Worm (Caenorhabditis elegans): Measurements from ENCODE around the gene nmr-2.
"Not testable (repeated sequence)": the region's sequence is repeated elsewhere in the genome, so short reads cannot be mapped to it uniquely, and the experiment has no call there.

Gene nmr-2

DNA sequence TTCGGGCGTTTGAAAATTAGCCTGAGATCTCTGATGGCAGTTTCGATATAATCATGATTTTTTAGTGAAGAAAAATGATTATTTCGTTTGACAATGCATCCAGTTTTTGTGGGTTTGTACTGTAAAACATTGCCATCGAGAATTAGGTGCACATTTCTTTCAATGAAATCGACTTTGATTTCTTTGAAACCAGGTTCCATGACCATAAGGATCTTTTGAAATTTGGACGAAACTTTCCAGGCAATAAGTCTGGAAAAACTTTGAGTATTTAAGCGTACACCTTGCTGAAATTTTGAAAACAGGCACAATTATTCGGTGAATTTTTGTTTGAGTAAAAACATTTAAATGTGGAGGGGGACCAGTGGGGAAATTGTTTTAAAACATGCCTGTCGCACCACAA is 40.3 kb upstream of the nmr-2 start:
- TF ChIP-seq madf-9 (GFP tag; conservative IDR thresholded peaks at IDR 0.05) = no peak
- TF ChIP-seq snpc-4 (tag; optimal IDR thresholded peaks at IDR 0.05) = no peak
- no peak for TF ChIP-seq sdz-12 (GFP tag; optimal IDR thresholded peaks at IDR 0.05)
- no peak for TF ChIP-seq dve-1 (tag; optimal IDR thresholded peaks at IDR 0.05; ENCODE audit: insufficient read depth)
- no peak for TF ChIP-seq arid-1 (GFP tag; conservative IDR thresholded peaks at IDR 0.05)
- TF ChIP-seq snpc-1.2 (GFP tag; IDR thresholded peaks at IDR 0.05) = no peak
- TF ChIP-seq aha-1 (tag) = peak; percentile 91

- no peak for TF ChIP-seq daf-16 (GFP tag; optimal IDR thresholded peaks at IDR 0.05)
- peak; percentile 14 for TF ChIP-seq daf-16 (tag; optimal IDR thresholded peaks at IDR 0.05)
- no peak for TF ChIP-seq madf-5 (GFP tag; IDR thresholded peaks at IDR 0.05)
- no peak for TF ChIP-seq lin-1 (GFP tag; IDR thresholded peaks at IDR 0.05)
- no peak for TF ChIP-seq lin-13 (GFP tag; optimal IDR thresholded peaks at IDR 0.05)
- TF ChIP-seq pqm-1 (tag; optimal IDR thresholded peaks at IDR 0.05) = no peak
- TF ChIP-seq lir-3 (tag; optimal IDR thresholded peaks at IDR 0.05) = no peak
- TF ChIP-seq ceh-82 (tag; optimal IDR thresholded peaks at IDR 0.05) = no peak
- TF ChIP-seq nhr-28 (tag; optimal IDR thresholded peaks at IDR 0.05) = peak; percentile 32
- TF ChIP-seq F37D6.2 (tag; optimal IDR thresholded peaks at IDR 0.05) = no peak
- peak; percentile 73 for TF ChIP-seq aha-1 (tag)
- TF ChIP-seq nhr-41 (GFP tag; IDR thresholded peaks at IDR 0.05) = no peak
- TF ChIP-seq jun-1 (tag; optimal IDR thresholded peaks at IDR 0.05) = no peak
- no peak for TF ChIP-seq ceh-32 (tag; optimal IDR thresholded peaks at IDR 0.05; ENCODE audit: poor library complexity)
- peak; percentile 19 for TF ChIP-seq mxl-3 (GFP tag; optimal IDR thresholded peaks at IDR 0.05)
- no peak for TF ChIP-seq zag-1 (tag; optimal IDR thresholded peaks at IDR 0.05)
- TF ChIP-seq lin-39 (tag; optimal IDR thresholded peaks at IDR 0.05) = no peak
- no peak for TF ChIP-seq hif-1 (tag; optimal IDR thresholded peaks at IDR 0.05)
- TF ChIP-seq nhr-77 (tag; optimal IDR thresholded peaks at IDR 0.05) = no peak
- TF ChIP-seq egl-43 (GFP tag; IDR thresholded peaks at IDR 0.05) = no peak
Measured at ce11 chrV:15048107-15048506, 36.6 kb upstream of the nmr-2 start, which contains the start of gene sdc-3. TSS of gene sdc-3 (minus strand) at chrV:15048207.

DNA sequence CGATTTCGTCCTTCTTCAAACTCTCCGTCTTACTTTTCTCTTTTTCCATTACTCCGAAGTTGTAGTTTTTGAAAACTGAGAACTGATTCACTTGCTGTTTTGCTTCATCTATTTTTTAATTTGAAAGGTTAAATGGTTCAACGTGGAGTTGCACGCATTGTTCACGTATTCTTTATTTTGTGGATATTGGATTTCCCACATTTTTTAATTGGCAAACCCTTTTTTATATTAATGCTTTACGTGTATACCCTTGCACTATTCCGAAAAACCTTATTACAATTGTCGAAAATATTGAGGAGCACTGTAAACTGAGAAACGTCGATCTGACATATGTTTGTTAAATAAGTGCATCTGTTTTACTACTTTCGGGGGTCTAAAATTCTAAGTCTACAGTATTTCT is 25.3 kb upstream of the nmr-2 start, which contains the start of gene melo-3:
melo-3 (minus strand) TSS at position 101 of the 400 bp plus-strand sequence.
- not testable (repeated sequence) for TF ChIP-seq mxl-3 (GFP tag; optimal IDR thresholded peaks at IDR 0.05); T26A8.4 (GFP tag; IDR thresholded peaks at IDR 0.05); dpl-1 (GFP tag; optimal IDR thresholded peaks at IDR 0.05)

ce11 chrV:15031373-15031772 is 19.9 kb upstream of the nmr-2 start, which contains the start of gene cng-1:
TSS of gene cng-1 (minus strand) at chrV:15031473.
- not testable (repeated sequence) for TF ChIP-seq nhr-237, lin-15B, snpc-4 (tag; optimal IDR thresholded peaks at IDR 0.05)

DNA sequence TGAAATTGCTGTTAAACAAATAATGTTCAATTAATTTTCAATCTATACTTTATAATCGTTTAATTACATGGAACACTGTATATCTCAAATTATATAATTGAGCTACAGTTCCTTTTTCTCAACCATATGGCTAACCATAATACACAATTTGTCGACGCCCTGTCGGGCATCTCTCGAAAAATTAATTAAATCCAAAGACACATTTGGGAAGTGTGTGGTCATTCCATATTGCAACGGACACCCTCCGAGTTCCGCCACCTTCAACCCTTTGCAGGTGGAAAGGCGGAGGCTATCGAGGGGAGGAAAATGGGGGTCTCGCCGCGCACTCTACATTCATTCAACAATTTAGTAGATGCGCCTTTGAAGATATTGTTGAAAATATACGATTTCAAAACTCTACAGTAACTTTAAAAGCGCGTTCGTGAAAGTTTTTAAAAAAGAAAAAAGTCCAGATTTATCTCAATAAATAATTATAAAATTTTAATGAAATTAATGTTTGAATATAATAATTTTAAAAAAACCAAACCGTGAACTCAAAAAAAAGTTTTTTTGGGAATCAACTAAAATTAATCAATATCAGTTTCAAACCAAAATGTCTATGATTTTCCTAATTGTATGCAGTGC is 17.5 kb upstream of the nmr-2 start, which contains the start of gene F14H8.8:
F14H8.8 (plus strand) TSS at position 574 of the 624 bp plus-strand sequence.
- peak; percentile 9 for TF ChIP-seq duxl-1 (tag; optimal IDR thresholded peaks at IDR 0.05; ENCODE audit: poor library complexity)
- TF ChIP-seq nhr-6 (tag; optimal IDR thresholded peaks at IDR 0.05) = peak; percentile 41
- 0 out of 2 replicates have a peak, but pooled peaks have one; percentile 39 for TF ChIP-seq egl-43 (GFP tag; IDR thresholded peaks at IDR 0.05)
- peak; percentile 36 for TF ChIP-seq unc-130 (GFP tag; optimal IDR thresholded peaks at IDR 0.05)
- TF ChIP-seq egl-27 (tag; optimal IDR thresholded peaks at IDR 0.05) = no peak
- peak; percentile 63; the same call in 1 of the 2 replicates for TF ChIP-seq T26A8.4 (GFP tag; IDR thresholded peaks at IDR 0.05)
- TF ChIP-seq Y48G9A.11 (GFP tag; IDR thresholded peaks at IDR 0.05) = peak; percentile 49; the same call in 1 of the 2 replicates
- peak; percentile 77 for TF ChIP-seq snpc-4 (tag; optimal IDR thresholded peaks at IDR 0.05)
- peak; percentile 77 for TF ChIP-seq snpc-1.2 (GFP tag; IDR thresholded peaks at IDR 0.05)
- peak; percentile 80 for TF ChIP-seq F49E8.2 (tag; optimal IDR thresholded peaks at IDR 0.05; ENCODE audit: borderline replicate concordance)
- peak; percentile 31; the same call in 1 of the 2 replicates for TF ChIP-seq arid-1 (GFP tag; conservative IDR thresholded peaks at IDR 0.05)
- no peak for TF ChIP-seq zfp-3 (GFP tag; conservative IDR thresholded peaks at IDR 0.05)
- TF ChIP-seq lin-38 (GFP tag; IDR thresholded peaks at IDR 0.05) = peak; percentile 60
- no peak for TF ChIP-seq ceh-20 (GFP tag; IDR thresholded peaks at IDR 0.05)
